Fruit fly (Drosophila melanogaster) whole organism: ENCODE data around the gene CG5645.

Experiments used
- CG8478 ChIP-seq: fragments of >200 bp; optimal IDR thresholded peaks from 2 replicates; lab custom pipeline; 2018; ENCODE audit warnings: inconsistent platforms
- Dll ChIP-seq: fragments of >200 bp; optimal IDR thresholded peaks from 2 replicates; lab custom pipeline; 2017
- EcR ChIP-seq, 2 experiments: fragments of >200 bp; optimal IDR thresholded peaks; 2 replicates each; lab custom pipeline; 2017; ENCODE audit warnings: missing biosample characterization in 2 of 2, missing genetic modification characterization in 2 of 2, missing genetic modification reagents in 2 of 2

DNA sequence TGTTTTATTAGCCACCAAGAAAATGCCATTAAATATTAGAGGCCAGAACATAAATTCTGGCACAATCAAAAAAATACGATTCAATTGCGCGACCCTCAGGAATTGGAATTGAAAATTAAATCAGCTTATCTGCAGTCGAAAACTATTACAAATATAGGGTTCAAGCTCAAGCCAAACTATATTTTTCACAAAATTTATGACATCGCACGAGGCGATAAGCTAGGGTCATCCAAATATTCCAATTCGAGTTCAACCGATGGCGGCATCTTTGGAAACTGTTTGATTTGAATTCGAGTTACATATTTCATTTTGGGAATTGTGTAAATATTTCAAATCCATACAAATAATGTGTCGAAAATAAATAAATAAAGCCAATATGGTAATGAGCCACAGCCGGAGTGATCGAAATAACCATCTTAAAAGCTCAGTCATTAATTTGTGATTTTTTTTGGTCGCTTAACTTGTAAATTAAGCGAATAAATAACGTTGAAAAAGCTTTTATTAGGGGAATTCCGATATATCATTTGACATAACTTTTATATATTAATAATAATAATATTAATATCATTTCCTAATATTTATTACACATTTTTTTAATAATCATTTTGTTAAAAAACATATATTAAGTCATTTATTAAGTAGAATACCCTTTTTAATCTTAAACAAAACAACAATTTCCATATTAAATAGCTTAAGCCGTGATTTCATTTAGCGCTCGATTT, 51.4 kb downstream of the CG5645 start:
- TF ChIP-seq Dll (lab: Kevin White, UChicago), result no peak
- no peak for TF ChIP-seq EcR (GFP tag; optimal IDR thresholded peaks at IDR 0.05; lab: Kevin White, UChicago)
- no peak for TF ChIP-seq CG8478 (lab: Kevin White, UChicago)
